Worm (Caenorhabditis elegans): ENCODE results near the gene cysl-3.

ce11 chrV:3759419-3759915, 16.5 kb downstream of the cysl-3 start, which contains the start of gene chk-1:
- TF ChIP-seq W03F9.2 (tag; optimal IDR thresholded peaks at IDR 0.05), result no peak
- TF ChIP-seq him-1 (tag; optimal IDR thresholded peaks at IDR 0.05), result no peak

Data from whole organism, L4/young adult.